Worm (Caenorhabditis elegans) whole organism, young adult: Measurements from ENCODE around the gene T03D3.5.

ENCODE experiments used
- B0035.1 ChIP-seq: sonication (generic microtip); optimal IDR thresholded peaks from 2 replicates; lab custom pipeline; 2016; ENCODE audit warnings: missing genetic modification characterization, mild to moderate bottlenecking, missing compliant biosample characterization, missing genotype, missing genetic modification reagents
- B0336.3 ChIP-seq: fragments of 200-800 bp; sonication (Bioruptor generic); IDR thresholded peaks from 2 replicates; pipeline ENCODE4 v1.3.6; 2022; ENCODE audit warnings: missing genetic modification characterization, missing compliant biosample characterization
- F37B4.10 ChIP-seq: fragments of 200-800 bp; sonication (Bioruptor generic); IDR thresholded peaks from 2 replicates; pipeline ENCODE4 v1.3.6; 2022; ENCODE audit warnings: missing genetic modification characterization, missing compliant biosample characterization
- F39B2.1 ChIP-seq: fragments of 200-800 bp; sonication (Bioruptor generic); IDR thresholded peaks from 2 replicates; pipeline ENCODE4 v1.3.6; 2022; ENCODE audit warnings: missing genetic modification reagents, missing genetic modification characterization, missing compliant biosample characterization
- F52B5.7 ChIP-seq: sonication (generic microtip); optimal IDR thresholded peaks from 2 replicates; lab custom pipeline; 2016; ENCODE audit warnings: mild to moderate bottlenecking, missing genetic modification characterization, missing compliant biosample characterization
- Y53G8AR.9 ChIP-seq: fragments of 200-800 bp; sonication (Bioruptor generic); conservative IDR thresholded peaks from 2 replicates; pipeline ENCODE4 v1.3.6; 2022; ENCODE audit warnings: missing genetic modification reagents, missing genetic modification characterization, missing compliant biosample characterization
- Y56A3A.18 ChIP-seq: fragments of 200-800 bp; sonication (Bioruptor generic); IDR thresholded peaks from 2 replicates; pipeline ENCODE4 v1.3.6; 2022; ENCODE audit warnings: missing genetic modification reagents, missing genetic modification characterization, missing compliant biosample characterization
- ama-1 ChIP-seq, 3 experiments: fragments of 150-350 bp in 1 of 3; sonication (generic microtip) in 2 of 3; optimal IDR thresholded peaks; 2 replicates each; lab custom pipeline; 2014 to 2018; ENCODE audit warnings: missing biosample characterization in 2 of 3, missing genetic modification characterization in 2 of 3, missing genetic modification reagents in 2 of 3
- aptf-2 ChIP-seq: fragments of 200-800 bp; sonication (Bioruptor generic); conservative IDR thresholded peaks from 2 replicates; pipeline ENCODE4 v1.3.6; 2022; ENCODE audit warnings: missing genetic modification reagents, missing genetic modification characterization, missing compliant biosample characterization
- atf-7 ChIP-seq: sonication (generic microtip); optimal IDR thresholded peaks from 2 replicates; lab custom pipeline; 2017; ENCODE audit warnings: mild to moderate bottlenecking, missing genetic modification characterization, missing compliant biosample characterization
- dox-1 ChIP-seq: fragments of 200-800 bp; sonication (Bioruptor generic); IDR thresholded peaks from 2 replicates; pipeline ENCODE4 v1.3.6; 2022; ENCODE audit warnings: missing genetic modification reagents, missing genetic modification characterization, missing compliant biosample characterization
- dpff-1 ChIP-seq: sonication (generic microtip); optimal IDR thresholded peaks from 2 replicates; lab custom pipeline; 2017; ENCODE audit warnings: mild to moderate bottlenecking, missing genetic modification characterization, missing compliant biosample characterization
- egl-44 ChIP-seq: fragments of 200-800 bp; sonication (Bioruptor generic); IDR thresholded peaks from 2 replicates; pipeline ENCODE4 v1.3.6; 2022; ENCODE audit warnings: missing genetic modification reagents, missing genetic modification characterization, missing compliant biosample characterization
- ets-4 ChIP-seq: fragments of 200-800 bp; sonication (Bioruptor generic); optimal IDR thresholded peaks from 2 replicates; lab custom pipeline; 2018; ENCODE audit warnings: mild to moderate bottlenecking, missing genetic modification characterization, missing compliant biosample characterization
- fkh-3 ChIP-seq: sonication (generic microtip); optimal IDR thresholded peaks from 2 replicates; lab custom pipeline; 2016; ENCODE audit warnings: mild to moderate bottlenecking, missing genetic modification characterization, missing compliant biosample characterization
- hlh-26 ChIP-seq: fragments of 200-800 bp; sonication (Bioruptor generic); conservative IDR thresholded peaks from 2 replicates; pipeline ENCODE4 v1.3.6; 2022; ENCODE audit warnings: missing genetic modification reagents, missing genetic modification characterization, missing compliant biosample characterization
- hmg-1.2 ChIP-seq: fragments of 200-800 bp; sonication (Bioruptor generic); IDR thresholded peaks from 2 replicates; pipeline ENCODE4 v1.3.6; 2022; ENCODE audit warnings: missing genetic modification reagents, missing genetic modification characterization, missing compliant biosample characterization
- hsf-1 ChIP-seq: fragments of 200-800 bp; sonication (Bioruptor generic); IDR thresholded peaks from 2 replicates; pipeline ENCODE4 v1.3.6; 2022; ENCODE audit warnings: missing genetic modification reagents, missing genetic modification characterization, missing compliant biosample characterization
- lin-35 ChIP-seq, 3 experiments: fragments of 150-350 bp in 2 of 3; sonication (generic microtip) in 1 of 3; optimal IDR thresholded peaks; 2 replicates each; lab custom pipeline; 2014 to 2018; ENCODE audit warnings: missing biosample characterization in 3 of 3, missing genetic modification characterization in 3 of 3, missing genetic modification reagents in 3 of 3
- lin-54 ChIP-seq: fragments of 200-800 bp; sonication (Bioruptor generic); optimal IDR thresholded peaks from 2 replicates; lab custom pipeline; 2018; ENCODE audit warnings: mild to moderate bottlenecking, missing genetic modification characterization, missing compliant biosample characterization
- madf-10 ChIP-seq: sonication (generic microtip); optimal IDR thresholded peaks from 2 replicates; lab custom pipeline; 2016; ENCODE audit warnings: mild to moderate bottlenecking, missing genetic modification characterization, missing compliant biosample characterization
- madf-3 ChIP-seq: fragments of 200-800 bp; sonication (Bioruptor generic); IDR thresholded peaks from 2 replicates; pipeline ENCODE4 v1.3.6; 2022; ENCODE audit warnings: missing genetic modification reagents, missing genetic modification characterization, missing compliant biosample characterization
- madf-6 ChIP-seq: fragments of 200-800 bp; sonication (Bioruptor generic); IDR thresholded peaks from 2 replicates; pipeline ENCODE4 v1.3.6; 2022; ENCODE audit warnings: missing genetic modification reagents, missing genetic modification characterization, missing compliant biosample characterization
- madf-8 ChIP-seq: fragments of 200-800 bp; sonication (Bioruptor generic); conservative IDR thresholded peaks from 2 replicates; pipeline ENCODE4 v1.3.6; 2022; ENCODE audit warnings: missing genetic modification reagents, missing genetic modification characterization, missing compliant biosample characterization
- mxl-1 ChIP-seq: sonication (generic microtip); optimal IDR thresholded peaks from 2 replicates; lab custom pipeline; 2016; ENCODE audit warnings: missing genetic modification characterization, missing compliant biosample characterization
- nfya-1 ChIP-seq: sonication (generic microtip); optimal IDR thresholded peaks from 2 replicates; lab custom pipeline; 2017; ENCODE audit warnings: antibody characterized with exemption, missing compliant biosample characterization, missing genetic modification characterization, borderline replicate concordance; ENCODE audit not compliant: insufficient read depth
- nfya-2 ChIP-seq: fragments of 200-800 bp; sonication (Bioruptor generic); IDR thresholded peaks from 2 replicates; pipeline ENCODE4 v1.3.6; 2022; ENCODE audit warnings: missing genetic modification reagents, missing genetic modification characterization, missing compliant biosample characterization
- nfyb-1 ChIP-seq: fragments of 200-800 bp; sonication (Bioruptor generic); IDR thresholded peaks from 2 replicates; pipeline ENCODE4 v1.3.6; 2022; ENCODE audit warnings: missing genetic modification reagents, missing genetic modification characterization, missing compliant biosample characterization
- nhr-80 ChIP-seq: sonication (generic microtip); optimal IDR thresholded peaks from 2 replicates; lab custom pipeline; 2016; ENCODE audit warnings: missing genetic modification characterization, missing compliant biosample characterization
- nhr-90 ChIP-seq: sonication (generic microtip); optimal IDR thresholded peaks from 2 replicates; lab custom pipeline; 2016; ENCODE audit warnings: missing genotype, mild to moderate bottlenecking, missing genetic modification characterization, missing compliant biosample characterization
- repo-1 ChIP-seq: sonication (generic microtip); optimal IDR thresholded peaks from 2 replicates; lab custom pipeline; 2017; ENCODE audit warnings: mild to moderate bottlenecking, missing genetic modification characterization, missing compliant biosample characterization
- rpc-1 ChIP-seq, 2 experiments: fragments of 150-350 bp in 1 of 2; sonication (generic microtip) in 1 of 2; optimal IDR thresholded peaks; 2 replicates each; lab custom pipeline; 2014 to 2018; ENCODE audit warnings: missing biosample characterization in 1 of 2, missing genetic modification characterization in 1 of 2, missing genetic modification reagents in 1 of 2, missing genotype in 1 of 2
- sdz-38 ChIP-seq: sonication (generic microtip); optimal IDR thresholded peaks from 2 replicates; lab custom pipeline; 2016; ENCODE audit warnings: missing genotype, missing genetic modification characterization, missing compliant biosample characterization
- snpc-1.3 ChIP-seq: sonication (generic microtip); optimal IDR thresholded peaks from 2 replicates; lab custom pipeline; 2017; ENCODE audit warnings: missing genetic modification characterization, mild to moderate bottlenecking, missing compliant biosample characterization, antibody characterized with exemption, moderate library complexity, missing genotype, missing genetic modification reagents; ENCODE audit not compliant: insufficient read depth
- xnd-1 ChIP-seq: sonication (generic microtip); optimal IDR thresholded peaks from 2 replicates; lab custom pipeline; 2016; ENCODE audit warnings: missing genotype, missing genetic modification reagents, missing genetic modification characterization, missing compliant biosample characterization
- ztf-22 ChIP-seq: fragments of 200-800 bp; sonication (Bioruptor generic); optimal IDR thresholded peaks from 2 replicates; lab custom pipeline; 2018; ENCODE audit warnings: mild to moderate bottlenecking, missing genetic modification characterization, moderate library complexity, missing compliant biosample characterization
- ztf-26 ChIP-seq: sonication (generic microtip); optimal IDR thresholded peaks from 2 replicates; lab custom pipeline; 2017; ENCODE audit warnings: missing genetic modification characterization, missing compliant biosample characterization
- ztf-28 ChIP-seq: fragments of 200-800 bp; sonication (Bioruptor generic); IDR thresholded peaks from 2 replicates; pipeline ENCODE4 v1.3.6; 2022; ENCODE audit warnings: missing genetic modification reagents, missing genetic modification characterization, missing compliant biosample characterization

The T03D3.5 gene

ce11 chrV:2826815-2827214 lies at the start of gene T03D3.5:
TSS of gene T03D3.5 (minus strand) at chrV:2826835.
- no peak for TF ChIP-seq Y53G8AR.9
- peak; percentile 98 for TF ChIP-seq hmg-1.2 (GFP tag; lab: Robert Waterston, UW)

- TF ChIP-seq F52B5.7 (tag; lab: Kevin White, UChicago), result peak; percentile 0
- TF ChIP-seq egl-44 (GFP tag; lab: Robert Waterston, UW), result no peak
- TF ChIP-seq F37B4.10, result peak; percentile 95; the same call in 1 of the 2 replicates
Measured at ce11 chrV:2876188-2876831, 49.7 kb upstream of the T03D3.5 start.

ce11 chrV:2875422-2875821 lies 48.8 kb upstream of the T03D3.5 start, which contains the start of gene folt-2:
TSS of gene folt-2 (minus strand) at chrV:2875600.
- TF ChIP-seq atf-7, result peak; percentile 5
- no peak for TF ChIP-seq nfya-2 (GFP tag; lab: Robert Waterston, UW)
- peak; percentile 76 for TF ChIP-seq nhr-80 (tag; lab: Kevin White, UChicago)
- TF ChIP-seq, all 124 proteins: peak for 2

DNA sequence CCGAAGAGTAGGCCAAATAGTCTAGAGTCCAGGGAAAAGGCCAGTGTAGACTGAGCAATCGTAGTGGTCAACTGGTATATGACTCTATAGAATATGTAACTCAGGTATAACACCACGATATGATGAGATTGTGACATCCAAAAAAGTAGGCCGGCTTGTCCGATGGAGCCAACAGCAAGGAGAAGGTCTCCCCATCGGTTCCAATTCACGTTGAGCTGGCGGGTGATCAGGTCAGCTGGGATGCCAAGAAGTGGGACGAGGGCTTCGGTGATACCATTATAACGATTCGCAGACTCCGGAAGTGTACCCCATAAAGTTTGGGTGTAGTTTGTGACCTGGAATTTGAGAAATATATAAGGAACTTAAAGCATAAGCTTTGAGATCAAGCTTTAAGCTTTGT lies 46.3 kb upstream of the T03D3.5 start:
- TF ChIP-seq F37B4.10 (peak; percentile 98), ztf-28 (GFP tag; lab: Robert Waterston, UW) (no peak), nhr-90 (tag; lab: Kevin White, UChicago) (no peak), madf-3 (GFP tag; lab: Robert Waterston, UW) (0 out of 2 replicates have a peak, but pooled peaks have one; percentile 20), sdz-38 (no peak), ama-1 (optimal IDR thresholded peaks at IDR 0.05; lab: Kevin White, UChicago) (no peak), ama-1 (GFP tag; optimal IDR thresholded peaks at IDR 0.05; lab: Kevin White, UChicago) (no peak)

DNA sequence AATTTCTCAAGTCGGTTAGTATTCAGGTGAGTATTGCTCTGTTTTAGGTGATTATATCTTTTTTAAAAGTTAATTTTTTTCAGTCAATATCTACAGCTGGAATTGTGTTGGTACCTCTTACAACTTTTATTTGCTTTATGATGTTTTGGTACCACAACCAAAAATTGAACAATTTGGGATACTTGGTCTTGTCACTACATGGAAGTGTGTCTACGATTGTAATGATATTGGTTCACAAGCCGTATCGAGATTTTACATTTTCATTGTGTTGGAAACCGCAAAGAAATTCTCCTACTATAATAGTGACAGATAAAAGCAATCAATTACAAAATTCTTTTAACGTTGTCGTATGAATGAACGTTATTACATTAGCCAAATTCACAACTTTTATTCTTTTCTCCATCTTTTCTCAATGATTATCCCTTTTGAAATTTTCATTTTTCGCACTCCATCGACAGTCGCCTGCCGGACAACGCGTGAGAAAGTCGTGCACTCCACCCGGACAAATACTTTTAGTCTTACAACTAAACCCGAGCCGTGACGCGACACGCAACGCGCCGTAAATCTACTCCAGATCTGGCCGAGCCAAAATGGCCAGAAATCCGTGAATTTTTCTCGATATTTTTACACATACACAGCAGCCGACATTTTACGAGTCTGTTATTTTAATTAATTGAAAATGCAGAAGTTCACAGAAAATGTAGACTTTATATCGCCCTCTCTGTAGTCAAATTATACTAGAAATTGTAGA lies 45.3 kb upstream of the T03D3.5 start:
- TF ChIP-seq lin-35 (GFP tag; optimal IDR thresholded peaks at IDR 0.05; lab: Kevin White, UChicago), result no peak
- peak; percentile 16; the same call in 1 of the 2 replicates for TF ChIP-seq Y56A3A.18
- TF ChIP-seq hlh-26 (GFP tag; lab: Robert Waterston, UW), result no peak
- TF ChIP-seq ztf-26 (tag; lab: Kevin White, UChicago), result no peak
- no peak for TF ChIP-seq mxl-1 (tag; lab: Kevin White, UChicago)
- TF ChIP-seq nfyb-1 (GFP tag; lab: Robert Waterston, UW), result peak; percentile 77
- TF ChIP-seq rpc-1 (optimal IDR thresholded peaks at IDR 0.05; lab: Kevin White, UChicago), result no peak
- no peak for TF ChIP-seq rpc-1 (tag; optimal IDR thresholded peaks at IDR 0.05; lab: Kevin White, UChicago)
- peak; percentile 50 for TF ChIP-seq ztf-22
- TF ChIP-seq hsf-1 (GFP tag; lab: Robert Waterston, UW), result peak; percentile 40; the same call in 1 of the 2 replicates
- no peak for TF ChIP-seq fkh-3 (tag; lab: Kevin White, UChicago)
- peak; percentile 14 for TF ChIP-seq lin-54 (GFP tag; lab: Kevin White, UChicago)
- no peak for TF ChIP-seq nfya-1 (tag; lab: Kevin White, UChicago)
- TF ChIP-seq dox-1 (GFP tag; lab: Robert Waterston, UW), result peak; percentile 23; the same call in 1 of the 2 replicates
- TF ChIP-seq madf-8 (GFP tag; lab: Robert Waterston, UW), result no peak
- TF ChIP-seq madf-6 (GFP tag; lab: Robert Waterston, UW), result no peak
- no peak for TF ChIP-seq B0035.1 (tag; lab: Kevin White, UChicago)
- TF ChIP-seq F37B4.10, result peak; percentile 98
- peak; percentile 29 for TF ChIP-seq madf-10 (tag; lab: Kevin White, UChicago)
- TF ChIP-seq snpc-1.3, result no peak
- no peak for TF ChIP-seq ets-4 (GFP tag; lab: Kevin White, UChicago)
- no peak for TF ChIP-seq xnd-1
- no peak for TF ChIP-seq F39B2.1 (GFP tag; lab: Robert Waterston, UW)
- TF ChIP-seq madf-3 (GFP tag; lab: Robert Waterston, UW), result no peak
- TF ChIP-seq B0336.3, result peak; percentile 37; the same call in 1 of the 2 replicates
- TF ChIP-seq repo-1 (tag; lab: Kevin White, UChicago), result peak; percentile 45
- no peak for TF ChIP-seq aptf-2 (GFP tag; lab: Robert Waterston, UW)
- peak; percentile 62 for TF ChIP-seq Y53G8AR.9
- TF ChIP-seq dpff-1, result no peak
